ENCODE assay signal across 1 fruit fly cellular context in genomic region chr3R:14289958-14290835, dm6.
TF ChIP-seq lines count a peak whose summit lies in the region.

No protein-coding gene starts in this region.

TF ChIP-seq in whole organism, embryonic, 481 proteins besides CTCF, POLR2A, EP300 and RAD21 (continued from another document and continues in another):
- TF ChIP-seq ranshi (GFP tag; IDR thresholded peaks at IDR 0.05; lab: Robert Waterston, UW), result no peak
- 0 out of 2 replicates have a peak, but pooled peaks have one; percentile 7 for TF ChIP-seq CG17328 (GFP tag; IDR thresholded peaks at IDR 0.05; lab: Robert Waterston, UW)
- TF ChIP-seq Atf-2 (GFP tag; optimal IDR thresholded peaks at IDR 0.05; lab: Kevin White, UChicago), result no peak
- no peak for TF ChIP-seq Atf3 (GFP tag; optimal IDR thresholded peaks at IDR 0.05; lab: Kevin White, UChicago)
- no peak for TF ChIP-seq tx (GFP tag; optimal IDR thresholded peaks at IDR 0.05; lab: Kevin White, UChicago)
- TF ChIP-seq CG11696 (GFP tag; IDR thresholded peaks at IDR 0.05; lab: Robert Waterston, UW), result no peak
- TF ChIP-seq Dbx (GFP tag; IDR thresholded peaks at IDR 0.05; lab: Robert Waterston, UW), result 0 out of 3 replicates have a peak, but pooled peaks have one; percentile 15
- TF ChIP-seq stwl (tag; optimal IDR thresholded peaks at IDR 0.05; lab: Kevin White, UChicago), result no peak
- TF ChIP-seq croc (GFP tag; conservative IDR thresholded peaks at IDR 0.05; lab: Robert Waterston, UW), result no peak
- TF ChIP-seq Opbp (GFP tag; IDR thresholded peaks at IDR 0.05; lab: Robert Waterston, UW; ENCODE audit: partially characterized antibody), result no peak
- peak; percentile 17 for TF ChIP-seq CG10147 (GFP tag; optimal IDR thresholded peaks at IDR 0.05; lab: Kevin White, UChicago)
- no peak for TF ChIP-seq run (tag; optimal IDR thresholded peaks at IDR 0.05; lab: Kevin White, UChicago)
- no peak for TF ChIP-seq CG9876 (GFP tag; optimal IDR thresholded peaks at IDR 0.05; lab: Kevin White, UChicago)
- TF ChIP-seq Sox102F (GFP tag; optimal IDR thresholded peaks at IDR 0.05; lab: Kevin White, UChicago), result peak; percentile 40
- TF ChIP-seq CG12769 (tag; optimal IDR thresholded peaks at IDR 0.05; lab: Kevin White, UChicago), result no peak
- 0 out of 2 replicates have a peak, but pooled peaks have one; percentile 4 for TF ChIP-seq CG9932 (GFP tag; IDR thresholded peaks at IDR 0.05; lab: Robert Waterston, UW)
- no peak for TF ChIP-seq Ravus (GFP tag; IDR thresholded peaks at IDR 0.05; lab: Robert Waterston, UW)
- TF ChIP-seq ato (GFP tag; IDR thresholded peaks at IDR 0.05; lab: Robert Waterston, UW; ENCODE audit: partially characterized antibody), result no peak
- no peak for TF ChIP-seq peb (GFP tag; IDR thresholded peaks at IDR 0.05; lab: Robert Waterston, UW)
- peak; percentile 21 for TF ChIP-seq CG15269 (tag; optimal IDR thresholded peaks at IDR 0.05; lab: Kevin White, UChicago)
- TF ChIP-seq fd102C (GFP tag; optimal IDR thresholded peaks at IDR 0.05; lab: Kevin White, UChicago), result no peak
- no peak for TF ChIP-seq Doc3 (GFP tag; IDR thresholded peaks at IDR 0.05; lab: Robert Waterston, UW; ENCODE audit: partially characterized antibody)
- TF ChIP-seq tap (tag; optimal IDR thresholded peaks at IDR 0.05; lab: Kevin White, UChicago), result no peak
- no peak for TF ChIP-seq H15 (GFP tag; IDR thresholded peaks at IDR 0.05; lab: Robert Waterston, UW)
- TF ChIP-seq CG30431 (GFP tag; optimal IDR thresholded peaks at IDR 0.05; lab: Kevin White, UChicago), result no peak
- no peak for TF ChIP-seq D19B (GFP tag; optimal IDR thresholded peaks at IDR 0.05; lab: Kevin White, UChicago)
- no peak for TF ChIP-seq Awh (GFP tag; IDR thresholded peaks at IDR 0.05; lab: Robert Waterston, UW)
- no peak for TF ChIP-seq CG17186 (GFP tag; optimal IDR thresholded peaks at IDR 0.05; lab: Kevin White, UChicago)
- no peak for TF ChIP-seq eyg (GFP tag; optimal IDR thresholded peaks at IDR 0.05; lab: Kevin White, UChicago)
- TF ChIP-seq Lpt (GFP tag; optimal IDR thresholded peaks at IDR 0.05; lab: Kevin White, UChicago), result no peak
- no peak for TF ChIP-seq CG10979 (tag; optimal IDR thresholded peaks at IDR 0.05; lab: Kevin White, UChicago)
- no peak for TF ChIP-seq lmd (GFP tag; IDR thresholded peaks at IDR 0.05; lab: Robert Waterston, UW)
- TF ChIP-seq crc (GFP tag; optimal IDR thresholded peaks at IDR 0.05; lab: Kevin White, UChicago), result no peak
- TF ChIP-seq BEAF-32 (GFP tag; optimal IDR thresholded peaks at IDR 0.05; lab: Kevin White, UChicago), result no peak
- TF ChIP-seq her (GFP tag; optimal IDR thresholded peaks at IDR 0.05; lab: Kevin White, UChicago), result no peak
- no peak for TF ChIP-seq CG32772 (GFP tag; IDR thresholded peaks at IDR 0.05; lab: Robert Waterston, UW)
- TF ChIP-seq lab (GFP tag; optimal IDR thresholded peaks at IDR 0.05; lab: Kevin White, UChicago), result peak; percentile 48
- TF ChIP-seq HmgZ (tag; optimal IDR thresholded peaks at IDR 0.05; lab: Kevin White, UChicago), result no peak
- TF ChIP-seq dysf (GFP tag; IDR thresholded peaks at IDR 0.05; lab: Robert Waterston, UW), result 0 out of 3 replicates have a peak, but pooled peaks have one; percentile 30
- TF ChIP-seq Abd-B (GFP tag; optimal IDR thresholded peaks at IDR 0.05; lab: Kevin White, UChicago), result no peak
- peak; percentile 24 for TF ChIP-seq Xbp1 (GFP tag; optimal IDR thresholded peaks at IDR 0.05; lab: Kevin White, UChicago)
- no peak for TF ChIP-seq bab2 (GFP tag; optimal IDR thresholded peaks at IDR 0.05; lab: Kevin White, UChicago)
- no peak for TF ChIP-seq wek (GFP tag; optimal IDR thresholded peaks at IDR 0.05; lab: Kevin White, UChicago)
- no peak for TF ChIP-seq nom (GFP tag; optimal IDR thresholded peaks at IDR 0.05; lab: Kevin White, UChicago)
- no peak for TF ChIP-seq gfzf (GFP tag; optimal IDR thresholded peaks at IDR 0.05; lab: Kevin White, UChicago)
- no peak for TF ChIP-seq CG9215 (GFP tag; IDR thresholded peaks at IDR 0.05; lab: Robert Waterston, UW)
- TF ChIP-seq Fer1 (GFP tag; optimal IDR thresholded peaks at IDR 0.05; lab: Kevin White, UChicago), result peak; percentile 61
- no peak for TF ChIP-seq psq (GFP tag; optimal IDR thresholded peaks at IDR 0.05; lab: Kevin White, UChicago)
- TF ChIP-seq CG17829 (tag; optimal IDR thresholded peaks at IDR 0.05; lab: Kevin White, UChicago), result no peak
- TF ChIP-seq wdn (GFP tag; IDR thresholded peaks at IDR 0.05; lab: Robert Waterston, UW), result no peak
- no peak for TF ChIP-seq emc (GFP tag; optimal IDR thresholded peaks at IDR 0.05; lab: Kevin White, UChicago)
- peak; percentile 1 for TF ChIP-seq CG17385 (GFP tag; optimal IDR thresholded peaks at IDR 0.05; lab: Kevin White, UChicago)
- no peak for TF ChIP-seq sob (GFP tag; IDR thresholded peaks at IDR 0.05; lab: Robert Waterston, UW)
- TF ChIP-seq CG2120 (GFP tag; optimal IDR thresholded peaks at IDR 0.05; lab: Kevin White, UChicago), result peak; percentile 16
- no peak for TF ChIP-seq Sry-δ (GFP tag; optimal IDR thresholded peaks at IDR 0.05; lab: Kevin White, UChicago)
- TF ChIP-seq org-1 (GFP tag; optimal IDR thresholded peaks at IDR 0.05; lab: Kevin White, UChicago), result peak; percentile 14
- no peak for TF ChIP-seq CG15479 (GFP tag; optimal IDR thresholded peaks at IDR 0.05; lab: Kevin White, UChicago)
- TF ChIP-seq HLH3B (GFP tag; IDR thresholded peaks at IDR 0.05; lab: Robert Waterston, UW), result no peak
- peak; percentile 19 for TF ChIP-seq CG10209 (GFP tag; optimal IDR thresholded peaks at IDR 0.05; lab: Kevin White, UChicago)
- peak in 1 of 2 experiments; percentile 59 for TF ChIP-seq Hr51 (GFP tag; optimal IDR thresholded peaks at IDR 0.05; lab: Kevin White, UChicago)
- no peak for TF ChIP-seq CG1529 (GFP tag; optimal IDR thresholded peaks at IDR 0.05; lab: Kevin White, UChicago)
- TF ChIP-seq sisA (GFP tag; IDR thresholded peaks at IDR 0.05; lab: Robert Waterston, UW), result no peak
- no peak for TF ChIP-seq sens-2 (GFP tag; IDR thresholded peaks at IDR 0.05; lab: Robert Waterston, UW)
- TF ChIP-seq ase (GFP tag; IDR thresholded peaks at IDR 0.05; lab: Robert Waterston, UW), result no peak
- TF ChIP-seq CG3726 (GFP tag; IDR thresholded peaks at IDR 0.05; lab: Robert Waterston, UW), result no peak
- TF ChIP-seq ftz-f1 (GFP tag; optimal IDR thresholded peaks at IDR 0.05; lab: Kevin White, UChicago), result no peak
- TF ChIP-seq CG34422 (GFP tag; IDR thresholded peaks at IDR 0.05; lab: Robert Waterston, UW), result no peak
- TF ChIP-seq CG13894 (tag; optimal IDR thresholded peaks at IDR 0.05; lab: Kevin White, UChicago), result no peak
- TF ChIP-seq CG4360 (GFP tag; IDR thresholded peaks at IDR 0.05; lab: Robert Waterston, UW), result no peak
- no peak for TF ChIP-seq grn (GFP tag; optimal IDR thresholded peaks at IDR 0.05; lab: Kevin White, UChicago)
- TF ChIP-seq br (optimal IDR thresholded peaks at IDR 0.05; lab: Kevin White, UChicago), result no peak
- TF ChIP-seq en (GFP tag; optimal IDR thresholded peaks at IDR 0.05; lab: Kevin White, UChicago), result no peak
- TF ChIP-seq B-H2 (GFP tag; optimal IDR thresholded peaks at IDR 0.05; lab: Kevin White, UChicago), result no peak
- no peak for TF ChIP-seq crp (GFP tag; optimal IDR thresholded peaks at IDR 0.05; lab: Kevin White, UChicago)
- TF ChIP-seq CG12659 (GFP tag; optimal IDR thresholded peaks at IDR 0.05; lab: Kevin White, UChicago), result peak; percentile 48
- TF ChIP-seq CG17612 (GFP tag; IDR thresholded peaks at IDR 0.05; lab: Robert Waterston, UW), result no peak
- no peak for TF ChIP-seq CG32767 (GFP tag; IDR thresholded peaks at IDR 0.05; lab: Robert Waterston, UW)
- TF ChIP-seq Mes4 (GFP tag; optimal IDR thresholded peaks at IDR 0.05; lab: Kevin White, UChicago), result no peak
- no peak for TF ChIP-seq ash1 (GFP tag; optimal IDR thresholded peaks at IDR 0.05; lab: Kevin White, UChicago)
- no peak for TF ChIP-seq bowl (GFP tag; IDR thresholded peaks at IDR 0.05; lab: Robert Waterston, UW)
- TF ChIP-seq al (GFP tag; IDR thresholded peaks at IDR 0.05; lab: Robert Waterston, UW), result no peak
- no peak for TF ChIP-seq crol (GFP tag; IDR thresholded peaks at IDR 0.05; lab: Robert Waterston, UW)
- no peak for TF ChIP-seq p53 (GFP tag; optimal IDR thresholded peaks at IDR 0.05; lab: Kevin White, UChicago)
- no peak for TF ChIP-seq onecut (GFP tag; IDR thresholded peaks at IDR 0.05; lab: Robert Waterston, UW)
- no peak for TF ChIP-seq twi (tag; optimal IDR thresholded peaks at IDR 0.05; lab: Kevin White, UChicago)
- peak; percentile 25; the same call in 1 of the 2 replicates for TF ChIP-seq Drgx (GFP tag; IDR thresholded peaks at IDR 0.05; lab: Robert Waterston, UW)
- TF ChIP-seq slp2 (GFP tag; optimal IDR thresholded peaks at IDR 0.05; lab: Kevin White, UChicago), result no peak
- no peak for TF ChIP-seq lbe (GFP tag; optimal IDR thresholded peaks at IDR 0.05; lab: Kevin White, UChicago)
- no peak for TF ChIP-seq CG14050 (GFP tag; IDR thresholded peaks at IDR 0.05; lab: Robert Waterston, UW)
- TF ChIP-seq CG6689 (GFP tag; IDR thresholded peaks at IDR 0.05; lab: Robert Waterston, UW), result 0 out of 2 replicates have a peak, but pooled peaks have one; percentile 18
- TF ChIP-seq CG10321 (GFP tag; IDR thresholded peaks at IDR 0.05; lab: Robert Waterston, UW), result no peak
- TF ChIP-seq grau (tag; optimal IDR thresholded peaks at IDR 0.05; lab: Kevin White, UChicago), result peak; percentile 82
- no peak for TF ChIP-seq seq (GFP tag; IDR thresholded peaks at IDR 0.05; lab: Robert Waterston, UW)
- no peak for TF ChIP-seq CG15601 (tag; optimal IDR thresholded peaks at IDR 0.05; lab: Kevin White, UChicago)
- peak; percentile 70 for TF ChIP-seq sens (GFP tag; lab: Kevin White, UChicago)
- TF ChIP-seq CG2875 (GFP tag; optimal IDR thresholded peaks at IDR 0.05; lab: Kevin White, UChicago), result no peak
- TF ChIP-seq CG3163 (GFP tag; optimal IDR thresholded peaks at IDR 0.05; lab: Kevin White, UChicago), result no peak
- no peak for TF ChIP-seq Vsx1 (GFP tag; optimal IDR thresholded peaks at IDR 0.05; lab: Kevin White, UChicago)
- TF ChIP-seq Taf1 (GFP tag; IDR thresholded peaks at IDR 0.05; lab: Robert Waterston, UW), result no peak
- no peak for TF ChIP-seq HmgD (GFP tag; optimal IDR thresholded peaks at IDR 0.05; lab: Kevin White, UChicago)
- no peak for TF ChIP-seq CG3838 (GFP tag; optimal IDR thresholded peaks at IDR 0.05; lab: Kevin White, UChicago)
- TF ChIP-seq nau (GFP tag; optimal IDR thresholded peaks at IDR 0.05; lab: Kevin White, UChicago), result no peak
- TF ChIP-seq Ptx1 (GFP tag; IDR thresholded peaks at IDR 0.05; lab: Robert Waterston, UW), result no peak
- TF ChIP-seq CG8765 (GFP tag; IDR thresholded peaks at IDR 0.05; lab: Robert Waterston, UW), result no peak
- TF ChIP-seq az2 (GFP tag; optimal IDR thresholded peaks at IDR 0.05; lab: Kevin White, UChicago), result no peak
- no peak for TF ChIP-seq CG7928 (GFP tag; optimal IDR thresholded peaks at IDR 0.05; lab: Kevin White, UChicago)
- no peak for TF ChIP-seq Atf6 (GFP tag; IDR thresholded peaks at IDR 0.05; lab: Robert Waterston, UW)
- TF ChIP-seq schlank (tag; optimal IDR thresholded peaks at IDR 0.05; lab: Kevin White, UChicago), result no peak
- no peak for TF ChIP-seq CkIIα-i1 (GFP tag; IDR thresholded peaks at IDR 0.05; lab: Robert Waterston, UW)
- no peak for TF ChIP-seq salm (tag; optimal IDR thresholded peaks at IDR 0.05; lab: Kevin White, UChicago)
- TF ChIP-seq pita (GFP tag; optimal IDR thresholded peaks at IDR 0.05; lab: Kevin White, UChicago), result no peak
- TF ChIP-seq CG10431 (GFP tag; optimal IDR thresholded peaks at IDR 0.05; lab: Kevin White, UChicago), result no peak
- peak; percentile 18 for TF ChIP-seq CG4820 (GFP tag; optimal IDR thresholded peaks at IDR 0.05; lab: Kevin White, UChicago)
- no peak for TF ChIP-seq HLHmδ (GFP tag; optimal IDR thresholded peaks at IDR 0.05; lab: Kevin White, UChicago)
- TF ChIP-seq YL-1 (GFP tag; optimal IDR thresholded peaks at IDR 0.05; lab: Kevin White, UChicago), result no peak
- TF ChIP-seq CG30020 (tag; optimal IDR thresholded peaks at IDR 0.05; lab: Kevin White, UChicago), result no peak
- TF ChIP-seq Optix (GFP tag; IDR thresholded peaks at IDR 0.05; lab: Robert Waterston, UW), result no peak
- peak; percentile 11 for TF ChIP-seq CG18619 (GFP tag; optimal IDR thresholded peaks at IDR 0.05; lab: Kevin White, UChicago)
- no peak for TF ChIP-seq mam (GFP tag; optimal IDR thresholded peaks at IDR 0.05; lab: Kevin White, UChicago)
- no peak for TF ChIP-seq CG15073 (GFP tag; optimal IDR thresholded peaks at IDR 0.05; lab: Kevin White, UChicago)
- TF ChIP-seq ci (GFP tag; IDR thresholded peaks at IDR 0.05; lab: Robert Waterston, UW), result no peak
- TF ChIP-seq sqz (GFP tag; optimal IDR thresholded peaks at IDR 0.05; lab: Kevin White, UChicago), result peak; percentile 48
- no peak for TF ChIP-seq Aef1 (GFP tag; IDR thresholded peaks at IDR 0.05; lab: Robert Waterston, UW)
- no peak for TF ChIP-seq Kr (GFP tag; optimal IDR thresholded peaks at IDR 0.05; lab: Kevin White, UChicago)
- TF ChIP-seq tll (GFP tag; optimal IDR thresholded peaks at IDR 0.05; lab: Kevin White, UChicago), result no peak
- no peak for TF ChIP-seq nerfin-2 (GFP tag; IDR thresholded peaks at IDR 0.05; lab: Robert Waterston, UW; ENCODE audit: partially characterized antibody)
- TF ChIP-seq CG4424 (GFP tag; optimal IDR thresholded peaks at IDR 0.05; lab: Kevin White, UChicago), result no peak
- no peak for TF ChIP-seq CG33557 (GFP tag; optimal IDR thresholded peaks at IDR 0.05; lab: Kevin White, UChicago)
- no peak for TF ChIP-seq CG1647 (GFP tag; optimal IDR thresholded peaks at IDR 0.05; lab: Kevin White, UChicago)
- TF ChIP-seq gcm2 (GFP tag; optimal IDR thresholded peaks at IDR 0.05; lab: Kevin White, UChicago), result no peak
- TF ChIP-seq Ssrp (tag; optimal IDR thresholded peaks at IDR 0.05; lab: Kevin White, UChicago), result no peak
- TF ChIP-seq ind (GFP tag; optimal IDR thresholded peaks at IDR 0.05; lab: Kevin White, UChicago), result peak; percentile 9
- no peak for TF ChIP-seq CG5245 (GFP tag; optimal IDR thresholded peaks at IDR 0.05; lab: Kevin White, UChicago)
- TF ChIP-seq CG17361 (GFP tag; IDR thresholded peaks at IDR 0.05; lab: Robert Waterston, UW), result no peak
- TF ChIP-seq amos (GFP tag; IDR thresholded peaks at IDR 0.05; lab: Robert Waterston, UW; ENCODE audit: partially characterized antibody), result no peak
- TF ChIP-seq Usf (GFP tag; optimal IDR thresholded peaks at IDR 0.05; lab: Kevin White, UChicago), result no peak
- TF ChIP-seq cwo (GFP tag; optimal IDR thresholded peaks at IDR 0.05; lab: Kevin White, UChicago), result peak; percentile 28
- TF ChIP-seq dimm (GFP tag; IDR thresholded peaks at IDR 0.05; lab: Robert Waterston, UW), result no peak
- no peak for TF ChIP-seq CG12744 (GFP tag; optimal IDR thresholded peaks at IDR 0.05; lab: Kevin White, UChicago)
- TF ChIP-seq dpn (GFP tag; optimal IDR thresholded peaks at IDR 0.05; lab: Kevin White, UChicago), result peak in 1 of 2 experiments; percentile 8
